Worm (Caenorhabditis elegans) whole organism, L1 larva: ENCODE results near the gene gro-1.

Experiments
- aha-1 ChIP-seq: fragments of 150-350 bp; optimal IDR thresholded peaks from 2 replicates; lab custom pipeline; 2014; ENCODE audit warnings: missing biosample characterization, missing genetic modification characterization
- alr-1 ChIP-seq: fragments of 200-800 bp; sonication (Bioruptor generic); optimal IDR thresholded peaks from 2 replicates; lab custom pipeline; 2018; ENCODE audit warnings: borderline replicate concordance, mild to moderate bottlenecking, missing genetic modification characterization, missing compliant biosample characterization
- ama-1 ChIP-seq: fragments of 150-350 bp; optimal IDR thresholded peaks from 2 replicates; lab custom pipeline; 2014
- ceh-82 ChIP-seq, 3 experiments: fragments of 150-350 bp in 1 of 3; sonication (generic microtip) in 2 of 3; optimal IDR thresholded peaks; 2 replicates each; lab custom pipeline; 2014 to 2017; ENCODE audit warnings: missing biosample characterization in 3 of 3, missing genetic modification characterization in 3 of 3
- dpl-1 ChIP-seq, 3 experiments: fragments of 150-350 bp in 2 of 3; sonication (generic microtip) in 1 of 3; optimal IDR thresholded peaks; 2 replicates each; lab custom pipeline; 2014 to 2017; ENCODE audit warnings: missing biosample characterization in 3 of 3, missing genetic modification characterization in 3 of 3, missing genetic modification reagents in 3 of 3
- efl-1 ChIP-seq, 4 experiments: fragments of 150-350 bp; optimal IDR thresholded peaks in 3 of 4; peaks in 1 of 4; 1 replicate in 1 of 4; 2 replicates in 3 of 4; lab custom pipeline; 2014; ENCODE audit warnings: missing biosample characterization in 2 of 4, missing genetic modification characterization in 2 of 4, missing genetic modification reagents in 2 of 4
- elt-3 ChIP-seq, 6 experiments: fragments of 150-350 bp in 1 of 6; sonication (generic microtip); optimal IDR thresholded peaks; 2 replicates each; lab custom pipeline; 2017 to 2018; ENCODE audit warnings: missing biosample characterization in 6 of 6, missing genetic modification characterization in 6 of 6, inconsistent platforms in 1 of 6
- ets-5 ChIP-seq: fragments of 200-800 bp; sonication (Bioruptor generic); IDR thresholded peaks from 2 replicates; pipeline ENCODE4 v1.3.6; 2022; ENCODE audit warnings: missing genetic modification characterization, missing compliant biosample characterization
- fkh-4 ChIP-seq: sonication (generic microtip); optimal IDR thresholded peaks from 2 replicates; lab custom pipeline; 2016; ENCODE audit warnings: missing compliant biosample characterization, missing genetic modification characterization, borderline replicate concordance
- fos-1 ChIP-seq: fragments of 150-350 bp; optimal IDR thresholded peaks from 2 replicates; lab custom pipeline; 2014; ENCODE audit warnings: missing biosample characterization, missing genetic modification characterization
- grh-1 ChIP-seq: fragments of 200-800 bp; sonication (Bioruptor generic); IDR thresholded peaks from 2 replicates; pipeline ENCODE4 v1.3.6; 2022; ENCODE audit warnings: missing genetic modification reagents, missing genetic modification characterization, missing compliant biosample characterization
- hlh-17 ChIP-seq: fragments of 200-800 bp; sonication (Bioruptor generic); optimal IDR thresholded peaks from 2 replicates; lab custom pipeline; 2018; ENCODE audit warnings: missing genetic modification characterization, mild to moderate bottlenecking, missing compliant biosample characterization, moderate library complexity, borderline replicate concordance
- hpl-2 ChIP-seq: fragments of 150-350 bp; optimal IDR thresholded peaks from 2 replicates; lab custom pipeline; 2014; ENCODE audit warnings: missing biosample characterization, missing genetic modification reagents, missing genetic modification characterization
- isw-1 ChIP-seq: fragments of 200-800 bp; sonication (Bioruptor generic); IDR thresholded peaks from 2 replicates; pipeline ENCODE4 v1.3.6; 2022; ENCODE audit warnings: missing genetic modification characterization, missing compliant biosample characterization
- jun-1 ChIP-seq: fragments of 150-350 bp; optimal IDR thresholded peaks from 2 replicates; lab custom pipeline; 2014; ENCODE audit warnings: missing biosample characterization, missing genetic modification reagents, missing genetic modification characterization
- lin-15B ChIP-seq: fragments of 150-350 bp; sonication (generic microtip); optimal IDR thresholded peaks from 3 replicates; lab custom pipeline; 2014; ENCODE audit warnings: missing biosample characterization, missing genetic modification characterization
- mep-1 ChIP-seq: fragments of 150-350 bp; optimal IDR thresholded peaks from 2 replicates; lab custom pipeline; 2014; ENCODE audit warnings: missing biosample characterization, missing genetic modification characterization
- nhr-11 ChIP-seq: fragments of 150-350 bp; optimal IDR thresholded peaks from 2 replicates; lab custom pipeline; 2014; ENCODE audit warnings: missing biosample characterization, missing genetic modification characterization
- nhr-19 ChIP-seq: fragments of 200-800 bp; sonication (Bioruptor generic); conservative IDR thresholded peaks from 2 replicates; pipeline ENCODE4 v1.3.6; 2022; ENCODE audit warnings: missing genetic modification characterization, missing compliant biosample characterization
- nhr-20 ChIP-seq: sonication (generic microtip); optimal IDR thresholded peaks from 2 replicates; lab custom pipeline; 2016; ENCODE audit warnings: mild to moderate bottlenecking, missing genetic modification characterization, missing compliant biosample characterization
- nhr-237 ChIP-seq: fragments of 150-350 bp; optimal IDR thresholded peaks from 2 replicates; lab custom pipeline; 2014; ENCODE audit warnings: missing biosample characterization, missing genetic modification characterization
- nhr-28 ChIP-seq: fragments of 150-350 bp; optimal IDR thresholded peaks from 2 replicates; lab custom pipeline; 2014; ENCODE audit warnings: missing biosample characterization, missing genetic modification characterization
- nhr-47 ChIP-seq: sonication (generic microtip); optimal IDR thresholded peaks from 2 replicates; lab custom pipeline; 2016; ENCODE audit warnings: mild to moderate bottlenecking, missing genetic modification characterization, moderate library complexity, missing compliant biosample characterization
- nhr-77 ChIP-seq: fragments of 150-350 bp; optimal IDR thresholded peaks from 2 replicates; lab custom pipeline; 2014; ENCODE audit warnings: missing biosample characterization, missing genetic modification characterization
- nhr-84 ChIP-seq: sonication (generic microtip); optimal IDR thresholded peaks from 2 replicates; lab custom pipeline; 2017; ENCODE audit warnings: missing biosample characterization, missing genetic modification characterization
- nhr-85 ChIP-seq: sonication (generic microtip); peaks from one replicate; lab custom pipeline; 2016; ENCODE audit warnings: missing genetic modification characterization, inconsistent platforms, missing compliant biosample characterization
- nhr-90 ChIP-seq: sonication (generic microtip); optimal IDR thresholded peaks from 2 replicates; lab custom pipeline; 2016; ENCODE audit warnings: mild to moderate bottlenecking, missing genetic modification characterization, missing compliant biosample characterization; ENCODE audit not compliant: poor library complexity
- pax-3 ChIP-seq: fragments of 200-800 bp; sonication (Bioruptor generic); optimal IDR thresholded peaks from 2 replicates; lab custom pipeline; 2018; ENCODE audit warnings: mild to moderate bottlenecking, missing genetic modification characterization, moderate library complexity, missing compliant biosample characterization
- rnt-1 ChIP-seq: sonication (generic microtip); optimal IDR thresholded peaks from 2 replicates; lab custom pipeline; 2016; ENCODE audit warnings: mild to moderate bottlenecking, missing genetic modification characterization, moderate library complexity, missing compliant biosample characterization
- sup-37 ChIP-seq: fragments of 200-800 bp; sonication (Bioruptor generic); optimal IDR thresholded peaks from 2 replicates; lab custom pipeline; 2018; ENCODE audit warnings: mild to moderate bottlenecking, missing genetic modification characterization, missing compliant biosample characterization
- swsn-7 ChIP-seq: sonication (generic microtip); optimal IDR thresholded peaks from 2 replicates; lab custom pipeline; 2016; ENCODE audit warnings: missing genetic modification characterization, missing compliant biosample characterization
- unc-30 ChIP-seq: sonication (generic microtip); optimal IDR thresholded peaks from 2 replicates; lab custom pipeline; 2017; ENCODE audit warnings: missing biosample characterization, missing genetic modification characterization
- unc-62 ChIP-seq: fragments of 150-350 bp; optimal IDR thresholded peaks from 2 replicates; lab custom pipeline; 2014; ENCODE audit warnings: missing biosample characterization, missing genetic modification reagents, missing genetic modification characterization
- unc-98 ChIP-seq: fragments of 200-800 bp; sonication (Bioruptor generic); IDR thresholded peaks from 2 replicates; pipeline ENCODE4 v1.3.6; 2022; ENCODE audit warnings: missing genetic modification characterization, missing compliant biosample characterization
- xbp-1 ChIP-seq: sonication (generic microtip); optimal IDR thresholded peaks from 2 replicates; lab custom pipeline; 2016; ENCODE audit warnings: missing genetic modification characterization, missing compliant biosample characterization
- zip-4 ChIP-seq: fragments of 200-800 bp; sonication (Bioruptor generic); optimal IDR thresholded peaks from 2 replicates; lab custom pipeline; 2018; ENCODE audit warnings: mild to moderate bottlenecking, missing genetic modification characterization, moderate library complexity, missing compliant biosample characterization
- ztf-11 ChIP-seq, 2 experiments: sonication (generic microtip); optimal IDR thresholded peaks; 2 replicates each; lab custom pipeline; 2016 to 2017; ENCODE audit warnings: missing genetic modification characterization in 2 of 2, missing biosample characterization in 1 of 2, missing compliant biosample characterization in 1 of 2

The gro-1 gene

DNA sequence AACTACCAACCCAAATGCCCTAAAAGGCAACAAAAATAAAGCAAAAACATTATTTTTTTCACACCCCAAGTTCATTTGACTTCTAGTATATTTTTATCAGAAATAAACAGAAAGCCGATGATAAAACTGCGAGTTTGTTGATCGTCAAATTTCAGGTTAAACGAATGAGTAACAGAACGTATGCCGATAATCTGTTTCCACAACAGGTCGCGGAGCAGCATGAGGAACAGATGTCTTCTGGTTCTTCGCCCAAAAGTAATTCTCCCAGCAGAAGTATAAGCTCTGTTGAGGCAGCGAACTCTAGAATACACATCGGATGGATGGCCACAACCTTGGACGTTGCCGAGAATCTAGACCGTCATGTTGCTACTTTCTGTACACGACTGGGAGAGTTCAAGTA lies 34.5 kb upstream of the gro-1 start, which contains the start of gene prmt-5 (continued):
- no peak for TF ChIP-seq nhr-237 (tag; lab: Kevin White, UChicago)
- peak; percentile 3 for TF ChIP-seq xbp-1 (tag; lab: Kevin White, UChicago)
- TF ChIP-seq ztf-11 (tag; optimal IDR thresholded peaks at IDR 0.05; lab: Kevin White, UChicago), result no peak
- peak; percentile 14 for TF ChIP-seq fos-1 (tag; lab: Kevin White, UChicago)
- peak; percentile 37 for TF ChIP-seq zip-4 (GFP tag; lab: Kevin White, UChicago)
- no peak for TF ChIP-seq ceh-82 (tag; optimal IDR thresholded peaks at IDR 0.05; lab: Kevin White, UChicago)
- peak; percentile 24 for TF ChIP-seq sup-37 (GFP tag; lab: Kevin White, UChicago)
- peak; percentile 36 for TF ChIP-seq nhr-20
- TF ChIP-seq ama-1 (lab: Kevin White, UChicago), result peak; percentile 90
- TF ChIP-seq lin-15B (tag; lab: Kevin White, UChicago), result no peak
- no peak for TF ChIP-seq elt-3 (tag; optimal IDR thresholded peaks at IDR 0.05; lab: Kevin White, UChicago)
- TF ChIP-seq nhr-90, result peak; percentile 17

DNA sequence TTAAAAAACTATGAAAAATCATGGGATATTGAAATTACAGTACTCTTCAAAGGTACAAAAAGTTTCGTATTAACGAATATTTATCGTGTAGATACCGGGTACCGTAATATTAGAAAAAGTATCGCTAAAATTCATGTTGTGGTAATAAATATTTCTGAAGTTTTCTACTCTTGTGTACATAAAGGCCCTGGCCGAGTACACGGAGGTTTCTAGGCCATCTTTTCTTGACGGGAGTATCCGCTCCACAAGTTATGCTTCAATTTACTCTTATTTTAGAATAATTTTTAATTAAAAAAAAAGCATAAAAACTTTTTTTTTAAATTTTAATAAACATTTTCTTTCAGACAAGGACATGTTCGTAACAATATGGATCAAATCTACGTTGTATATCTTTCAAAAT lies 31.8 kb upstream of the gro-1 start:
- peak; percentile 15 for TF ChIP-seq rnt-1 (tag; lab: Kevin White, UChicago)
- no peak for TF ChIP-seq hpl-2 (GFP tag; lab: Kevin White, UChicago)
- TF ChIP-seq hlh-17 (GFP tag; lab: Kevin White, UChicago), result no peak
- peak in 1 of 3 experiments; percentile 20 for TF ChIP-seq dpl-1 (GFP tag; optimal IDR thresholded peaks at IDR 0.05; lab: Kevin White, UChicago)

DNA sequence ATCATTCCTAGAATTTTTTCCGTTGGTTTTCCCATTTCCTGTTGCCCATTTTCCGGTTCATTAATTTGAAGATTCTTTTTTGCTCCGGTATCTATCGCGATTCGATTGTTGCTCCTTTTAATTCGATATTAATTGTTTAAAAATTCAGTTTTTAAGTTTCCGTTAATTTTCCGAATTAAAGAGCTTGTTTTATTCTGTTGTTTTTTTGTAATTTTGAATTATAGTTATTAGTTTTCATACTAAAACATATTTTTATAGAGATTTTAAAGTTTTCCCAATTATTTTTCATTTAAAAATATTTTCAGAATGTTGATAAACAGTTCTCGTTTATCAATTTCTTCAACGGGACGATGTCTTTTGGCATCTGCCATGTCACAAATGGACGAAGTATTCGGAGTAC lies 30.6 kb upstream of the gro-1 start, which contains the start of gene mrps-26:
TSS of gene mrps-26 (plus strand) at position 301 of the 400 bp plus-strand sequence.
- TF ChIP-seq unc-98 (GFP tag; lab: Robert Waterston, UW) (no peak), nhr-19 (GFP tag; lab: Robert Waterston, UW) (no peak), nhr-90 (no peak), efl-1 (optimal IDR thresholded peaks at IDR 0.05; lab: Kevin White, UChicago) (no peak), efl-1 (GFP tag; optimal IDR thresholded peaks at IDR 0.05 in 1 of 2; lab: Kevin White, UChicago) (no peak), fkh-4 (tag; lab: Kevin White, UChicago) (no peak)
- TF ChIP-seq, all 84 proteins: peak for 0

DNA sequence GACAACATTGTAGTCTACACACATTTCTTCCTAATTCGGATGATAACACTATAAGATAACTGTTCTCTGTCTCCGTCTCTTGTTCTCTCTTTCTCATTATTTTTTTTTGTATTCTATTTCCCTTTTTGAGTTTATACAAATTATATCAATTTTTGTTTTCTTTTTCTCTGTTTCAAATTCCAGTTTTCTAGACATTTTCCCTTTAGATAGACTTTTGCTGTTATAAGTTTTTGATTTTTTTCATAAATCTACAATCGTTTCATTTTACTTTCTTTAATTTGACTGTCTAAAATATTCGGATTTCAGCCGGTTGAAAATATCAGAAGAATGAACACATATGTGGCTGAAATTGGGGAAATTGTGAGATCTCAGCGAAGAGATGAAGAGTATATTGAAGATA lies 28.8 kb upstream of the gro-1 start, which contains the start of gene prx-10:
TSS of gene prx-10 (plus strand) at position 301 of the 400 bp plus-strand sequence.
- TF ChIP-seq ama-1 (lab: Kevin White, UChicago) (no peak), nhr-85 (tag; lab: Kevin White, UChicago) (peak; percentile 33)

DNA sequence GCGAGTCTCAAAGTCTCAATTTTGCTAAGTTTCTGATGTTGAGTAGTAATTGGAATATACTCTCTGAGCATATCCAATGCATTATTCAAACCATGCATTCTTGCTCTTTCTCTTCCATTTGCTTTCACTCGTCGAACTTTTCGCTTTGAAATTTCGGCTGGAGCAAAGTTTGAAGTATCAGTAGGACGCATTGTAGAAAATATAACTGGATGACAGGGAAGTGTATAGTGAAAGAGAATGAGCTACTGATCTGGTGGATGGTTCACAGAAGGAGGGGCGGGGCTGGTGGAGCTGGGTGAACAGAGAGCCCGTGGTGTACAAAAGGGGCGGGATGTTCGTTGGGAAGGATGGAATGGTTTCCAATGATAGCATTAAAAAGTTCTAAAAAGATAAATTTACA lies 23.1 kb upstream of the gro-1 start:
- TF ChIP-seq swsn-7 (tag; lab: Kevin White, UChicago) (no peak), efl-1 (optimal IDR thresholded peaks at IDR 0.05; lab: Kevin White, UChicago) (no peak), efl-1 (GFP tag; optimal IDR thresholded peaks at IDR 0.05 in 1 of 2; lab: Kevin White, UChicago) (peak in 1 of 2 experiments; percentile 77)

DNA sequence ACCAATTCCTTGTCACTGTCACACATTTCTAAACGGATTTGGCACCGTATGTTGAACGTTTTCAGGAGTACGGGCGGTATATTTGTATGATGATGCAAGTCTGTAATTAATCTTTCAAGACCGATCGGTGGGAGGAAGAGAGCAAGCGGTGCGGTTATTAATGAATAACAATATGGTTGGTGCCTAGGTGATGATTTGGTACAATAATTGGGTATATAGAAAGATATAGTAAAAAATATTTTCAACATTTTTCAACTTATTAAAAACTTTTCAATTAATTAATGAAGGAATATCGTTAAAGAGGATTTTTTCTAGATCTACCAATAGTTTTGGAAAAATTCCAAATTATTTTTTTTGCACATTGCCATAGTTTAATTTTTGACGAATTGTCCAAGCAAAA lies 20.4 kb upstream of the gro-1 start, which contains the start of gene cnd-1:
TSS of gene cnd-1 (minus strand) at position 101 of the 400 bp plus-strand sequence.
- TF ChIP-seq unc-30 (tag; lab: Kevin White, UChicago) (no peak), grh-1 (GFP tag; lab: Robert Waterston, UW) (no peak)

DNA sequence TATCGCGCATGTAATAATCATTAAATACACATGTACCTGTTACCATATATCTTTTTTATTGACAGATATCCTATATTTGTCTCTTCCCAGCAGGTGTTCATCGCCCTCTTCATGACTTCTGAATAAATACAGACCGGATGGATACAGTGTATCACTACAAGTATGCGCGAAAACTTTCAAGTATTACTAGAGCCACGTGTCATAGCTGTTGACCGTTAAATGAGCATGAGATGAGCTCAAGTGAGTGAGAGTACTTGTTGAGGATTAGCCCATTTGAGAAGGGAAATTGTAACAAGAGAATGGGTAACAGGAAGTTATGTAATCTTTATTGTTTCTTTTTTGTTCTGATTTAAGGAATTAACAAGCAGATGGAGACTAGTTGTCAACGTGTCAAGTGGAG lies 19.8 kb upstream of the gro-1 start:
- TF ChIP-seq nhr-77 (tag; lab: Kevin White, UChicago) (no peak), aha-1 (no peak), fos-1 (tag; lab: Kevin White, UChicago) (no peak), ztf-11 (tag; optimal IDR thresholded peaks at IDR 0.05; lab: Kevin White, UChicago) (no peak), isw-1 (GFP tag; lab: Robert Waterston, UW) (no peak), unc-62 (no peak), mep-1 (no peak), alr-1 (tag; lab: Kevin White, UChicago) (no peak), ets-5 (GFP tag; lab: Robert Waterston, UW) (no peak), pax-3 (tag; lab: Kevin White, UChicago) (no peak), hpl-2 (GFP tag; lab: Kevin White, UChicago) (no peak), ceh-82 (tag; optimal IDR thresholded peaks at IDR 0.05; lab: Kevin White, UChicago) (no peak), nhr-11 (tag; lab: Kevin White, UChicago) (no peak), nhr-28 (tag; lab: Kevin White, UChicago) (no peak), nhr-47 (tag; lab: Kevin White, UChicago) (no peak), jun-1 (tag; lab: Kevin White, UChicago) (no peak), nhr-84 (no peak), sup-37 (GFP tag; lab: Kevin White, UChicago) (no peak)
